Worm (Caenorhabditis elegans): ENCODE results near the gene srw-32.

DNA sequence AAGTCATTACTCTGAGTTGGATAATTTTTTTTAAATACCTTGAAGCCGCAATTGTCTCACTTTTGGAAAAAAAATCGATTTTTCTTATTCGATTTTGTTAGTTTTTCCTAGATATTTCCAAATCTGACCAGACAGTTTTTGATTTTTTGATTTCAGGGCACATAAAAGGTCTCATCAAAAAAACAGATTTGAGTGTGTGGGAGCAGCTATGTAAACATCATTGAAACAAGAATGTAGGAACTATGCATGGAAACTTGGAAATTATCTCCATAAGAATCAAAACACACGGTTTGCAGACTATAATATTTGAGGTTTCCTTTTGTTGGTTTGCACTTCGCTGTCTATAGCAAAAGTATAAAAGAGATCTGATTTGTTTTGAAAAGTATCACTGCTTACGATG lies 22.6 kb upstream of the srw-32 start, which contains the start of gene scl-24:
- TF ChIP-seq tbx-11 (GFP tag; IDR thresholded peaks at IDR 0.05) = no peak
- TF ChIP-seq hnd-1 (tag; optimal IDR thresholded peaks at IDR 0.05) = no peak
- no peak for TF ChIP-seq hmg-4 (GFP tag; optimal IDR thresholded peaks at IDR 0.05)
- TF ChIP-seq ama-1 (optimal IDR thresholded peaks at IDR 0.05) = no peak
- TF ChIP-seq scrt-1 (GFP tag; IDR thresholded peaks at IDR 0.05) = no peak

All from whole organism, early embryonic.